In the genomic region with DNA sequence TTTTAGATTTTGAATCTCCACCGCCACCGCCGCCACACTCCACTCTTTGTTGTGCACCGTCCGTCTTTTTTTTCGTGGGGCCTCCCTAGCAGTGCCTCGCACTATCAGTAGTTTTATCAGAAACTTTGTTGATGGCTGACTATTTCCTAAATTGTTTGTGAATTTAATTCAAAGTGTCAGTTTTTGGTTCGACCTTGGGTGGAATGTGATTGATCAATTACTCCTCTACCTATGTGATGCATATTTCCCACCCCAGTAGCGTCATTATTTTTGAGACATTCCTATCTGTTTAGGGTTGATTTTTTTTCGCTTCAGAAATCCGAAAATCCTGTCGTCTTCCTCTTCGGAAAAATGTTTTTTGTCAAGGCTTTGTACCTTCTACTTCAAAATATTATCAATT, we compare ENCODE assay signal across 5 worm cellular contexts.
TF ChIP-seq lines count a peak whose summit lies in the region.

No protein-coding gene starts in this region.

TF ChIP-seq in whole organism, L1 larva, 84 proteins besides CTCF, POLR2A, EP300 and RAD21 (continues in another document):
- TF ChIP-seq mep-1 (tag; optimal IDR thresholded peaks at IDR 0.05; lab: Kevin White, UChicago) (peak; percentile 28), snu-23 (GFP tag; optimal IDR thresholded peaks at IDR 0.05; lab: Kevin White, UChicago) (peak; percentile 44), vab-15 (tag; optimal IDR thresholded peaks at IDR 0.05; lab: Kevin White, UChicago) (peak; percentile 30), tbx-2 (tag; optimal IDR thresholded peaks at IDR 0.05; lab: Kevin White, UChicago) (peak; percentile 16), grh-1 (GFP tag; IDR thresholded peaks at IDR 0.05; lab: Robert Waterston, UW) (peak; percentile 30; the same call in 1 of the 2 replicates), Y116A8C.19 (tag; optimal IDR thresholded peaks at IDR 0.05; lab: Kevin White, UChicago; ENCODE audit: borderline replicate concordance) (no peak), nhr-20 (tag; optimal IDR thresholded peaks at IDR 0.05; lab: Kevin White, UChicago) (peak; percentile 14), nhr-71 (tag; optimal IDR thresholded peaks at IDR 0.05; lab: Kevin White, UChicago) (peak; percentile 36), unc-130 (tag; optimal IDR thresholded peaks at IDR 0.05; lab: Kevin White, UChicago) (no peak), fkh-10 (GFP tag; optimal IDR thresholded peaks at IDR 0.05; lab: Kevin White, UChicago) (no peak), elt-3 (tag; optimal IDR thresholded peaks at IDR 0.05; lab: Kevin White, UChicago) (peak in 2 of 6 experiments; percentile 10 to 20), nhr-85 (tag; lab: Kevin White, UChicago) (peak; percentile 85), aha-1 (tag; optimal IDR thresholded peaks at IDR 0.05; lab: Kevin White, UChicago) (no peak), nhr-90 (tag; optimal IDR thresholded peaks at IDR 0.05; lab: Kevin White, UChicago; ENCODE audit: poor library complexity) (peak; percentile 39), blmp-1 (tag; optimal IDR thresholded peaks at IDR 0.05; lab: Kevin White, UChicago) (peak; percentile 49), lin-35 (GFP tag; optimal IDR thresholded peaks at IDR 0.05; lab: Kevin White, UChicago) (peak in 1 of 2 experiments; percentile 35), lin-14 (GFP tag; optimal IDR thresholded peaks at IDR 0.05; lab: Kevin White, UChicago) (peak; percentile 44)

TF ChIP-seq in whole organism, L2 larva, 48 proteins besides CTCF, POLR2A, EP300 and RAD21 (continues in another document):
- TF ChIP-seq sma-9 (GFP tag; optimal IDR thresholded peaks at IDR 0.05; lab: Kevin White, UChicago) (peak; percentile 25), sma-9 (tag; optimal IDR thresholded peaks at IDR 0.05; lab: Kevin White, UChicago) (no peak), nhr-237 (tag; optimal IDR thresholded peaks at IDR 0.05; lab: Kevin White, UChicago) (no peak), mab-5 (tag; optimal IDR thresholded peaks at IDR 0.05; lab: Kevin White, UChicago) (no peak), elt-1 (tag; optimal IDR thresholded peaks at IDR 0.05; lab: Kevin White, UChicago) (no peak), snpc-4 (tag; optimal IDR thresholded peaks at IDR 0.05; lab: Kevin White, UChicago) (no peak), egl-27 (tag; optimal IDR thresholded peaks at IDR 0.05; lab: Kevin White, UChicago) (no peak), ceh-16 (tag; optimal IDR thresholded peaks at IDR 0.05; lab: Kevin White, UChicago) (no peak), nhr-6 (tag; optimal IDR thresholded peaks at IDR 0.05; lab: Kevin White, UChicago) (no peak), zag-1 (tag; optimal IDR thresholded peaks at IDR 0.05; lab: Kevin White, UChicago) (no peak), F13H6.1 (tag; optimal IDR thresholded peaks at IDR 0.05; lab: Kevin White, UChicago) (peak; percentile 11), elt-3 (tag; optimal IDR thresholded peaks at IDR 0.05; lab: Kevin White, UChicago) (no peak), nhr-10 (tag; optimal IDR thresholded peaks at IDR 0.05; lab: Kevin White, UChicago) (no peak), aly-2 (tag; optimal IDR thresholded peaks at IDR 0.05; lab: Kevin White, UChicago) (no peak), mdl-1 (tag; optimal IDR thresholded peaks at IDR 0.05; lab: Kevin White, UChicago) (no peak), nhr-25 (tag; optimal IDR thresholded peaks at IDR 0.05; lab: Kevin White, UChicago) (peak; percentile 29), ama-1 (optimal IDR thresholded peaks at IDR 0.05; lab: Kevin White, UChicago) (no peak), lin-13 (GFP tag; optimal IDR thresholded peaks at IDR 0.05; lab: Kevin White, UChicago) (no peak), skn-1 (tag; optimal IDR thresholded peaks at IDR 0.05; lab: Kevin White, UChicago) (no peak)

TF ChIP-seq in whole organism, L3 larva, 47 proteins besides CTCF, POLR2A, EP300 and RAD21:
- TF ChIP-seq ztf-11 (tag; optimal IDR thresholded peaks at IDR 0.05; lab: Kevin White, UChicago) (no peak), R02D3.7 (tag; optimal IDR thresholded peaks at IDR 0.05; lab: Kevin White, UChicago) (no peak), elt-1 (tag; optimal IDR thresholded peaks at IDR 0.05; lab: Kevin White, UChicago) (no peak), ceh-9 (tag; optimal IDR thresholded peaks at IDR 0.05; lab: Kevin White, UChicago) (no peak), fos-1 (tag; optimal IDR thresholded peaks at IDR 0.05; lab: Kevin White, UChicago) (no peak), unc-39 (tag; optimal IDR thresholded peaks at IDR 0.05; lab: Kevin White, UChicago) (no peak), pqm-1 (tag; optimal IDR thresholded peaks at IDR 0.05; lab: Kevin White, UChicago) (no peak), nhr-25 (tag; optimal IDR thresholded peaks at IDR 0.05; lab: Kevin White, UChicago) (peak; percentile 6), nhr-23 (tag; optimal IDR thresholded peaks at IDR 0.05; lab: Kevin White, UChicago) (peak; percentile 1), fkh-10 (GFP tag; optimal IDR thresholded peaks at IDR 0.05; lab: Kevin White, UChicago) (no peak), ceh-28 (tag; optimal IDR thresholded peaks at IDR 0.05; lab: Kevin White, UChicago) (no peak), lsy-12 (tag; optimal IDR thresholded peaks at IDR 0.05; lab: Kevin White, UChicago) (no peak), nhr-28 (tag; optimal IDR thresholded peaks at IDR 0.05; lab: Kevin White, UChicago) (no peak), eor-1 (tag; optimal IDR thresholded peaks at IDR 0.05; lab: Kevin White, UChicago) (no peak), hmg-11 (tag; optimal IDR thresholded peaks at IDR 0.05; lab: Kevin White, UChicago) (no peak)

TF ChIP-seq in whole organism, L4 larva, 104 proteins besides CTCF, POLR2A, EP300 and RAD21:
- TF ChIP-seq Y48G9A.11 (GFP tag; IDR thresholded peaks at IDR 0.05; lab: Robert Waterston, UW) (0 out of 2 replicates have a peak, but pooled peaks have one; percentile 38), lin-39 (tag; optimal IDR thresholded peaks at IDR 0.05; lab: Kevin White, UChicago) (no peak), set-16 (GFP tag; IDR thresholded peaks at IDR 0.05; lab: Robert Waterston, UW) (no peak), zag-1 (tag; optimal IDR thresholded peaks at IDR 0.05; lab: Kevin White, UChicago) (no peak), tag-97 (GFP tag; IDR thresholded peaks at IDR 0.05; lab: Robert Waterston, UW) (no peak), vab-7 (GFP tag; IDR thresholded peaks at IDR 0.05; lab: Robert Waterston, UW) (no peak), ama-1 (optimal IDR thresholded peaks at IDR 0.05; lab: Kevin White, UChicago) (no peak), lin-29 (GFP tag; IDR thresholded peaks at IDR 0.05; lab: Robert Waterston, UW) (no peak), fos-1 (tag; optimal IDR thresholded peaks at IDR 0.05; lab: Kevin White, UChicago) (no peak), D1046.2 (GFP tag; IDR thresholded peaks at IDR 0.05; lab: Robert Waterston, UW) (no peak), nhr-25 (tag; optimal IDR thresholded peaks at IDR 0.05; lab: Kevin White, UChicago; ENCODE audit: borderline replicate concordance, insufficient read depth) (peak; percentile 19), spr-3 (GFP tag; optimal IDR thresholded peaks at IDR 0.05; lab: Kevin White, UChicago) (no peak), hlh-11 (tag; optimal IDR thresholded peaks at IDR 0.05; lab: Kevin White, UChicago) (peak; percentile 10), T26A8.4 (GFP tag; IDR thresholded peaks at IDR 0.05; lab: Robert Waterston, UW) (0 out of 2 replicates have a peak, but pooled peaks have one; percentile 28), nhr-102 (tag; optimal IDR thresholded peaks at IDR 0.05; lab: Kevin White, UChicago) (no peak), nhr-111 (GFP tag; optimal IDR thresholded peaks at IDR 0.05; lab: Kevin White, UChicago) (no peak), zip-11 (GFP tag; IDR thresholded peaks at IDR 0.05; lab: Robert Waterston, UW) (no peak), unc-62 (GFP tag; optimal IDR thresholded peaks at IDR 0.05 in 1 of 2; lab: Kevin White, UChicago) (peak in 1 of 2 experiments; percentile 82), unc-62 (tag; optimal IDR thresholded peaks at IDR 0.05; lab: Kevin White, UChicago) (no peak)

TF ChIP-seq in whole organism, midembryonic, 9 proteins besides CTCF, POLR2A, EP300 and RAD21:
- peak; percentile 30; the same call in 1 of the 2 replicates for TF ChIP-seq flt-1 (GFP tag; IDR thresholded peaks at IDR 0.05; lab: Robert Waterston, UW)
- no peak for TF ChIP-seq cog-1 (tag; optimal IDR thresholded peaks at IDR 0.05; lab: Kevin White, UChicago)
- no peak for TF ChIP-seq ztf-23 (GFP tag; IDR thresholded peaks at IDR 0.05; lab: Robert Waterston, UW)
- no peak for TF ChIP-seq ref-1 (GFP tag; conservative IDR thresholded peaks at IDR 0.05; lab: Robert Waterston, UW)
